Worm (Caenorhabditis elegans) whole organism, midembryonic: ENCODE data around the gene cogc-6.

ENCODE experiments used
- T22C8.4 ChIP-seq: fragments of 200-800 bp; sonication (Bioruptor generic); IDR thresholded peaks from 2 replicates; pipeline ENCODE4 v1.3.6; 2022; ENCODE audit warnings: missing genetic modification characterization, missing compliant biosample characterization
- ref-1 ChIP-seq: fragments of 200-800 bp; sonication (Bioruptor generic); conservative IDR thresholded peaks from 2 replicates; pipeline ENCODE4 v1.3.6; 2022; ENCODE audit warnings: missing genetic modification reagents, missing genetic modification characterization, missing compliant biosample characterization

- no peak for TF ChIP-seq T22C8.4 (GFP tag; lab: Robert Waterston, UW)
- TF ChIP-seq ref-1 (GFP tag; lab: Robert Waterston, UW) = no peak
Observed at ce11 chrV:8196993-8197392, 24.1 kb downstream of the cogc-6 start.
